Worm (Caenorhabditis elegans) whole organism, L1 larva: ENCODE results near the gene F53C11.5.

Experiments
- egl-27 ChIP-seq, 2 experiments: fragments of 150-350 bp in 1 of 2; sonication (generic microtip); optimal IDR thresholded peaks; 3 replicates each; lab custom pipeline; 2017 to 2018; ENCODE audit warnings: missing biosample characterization in 2 of 2, missing genetic modification characterization in 2 of 2, missing genetic modification reagents in 2 of 2
- tlp-1 ChIP-seq: fragments of 150-350 bp; optimal IDR thresholded peaks from 2 replicates; lab custom pipeline; 2014; ENCODE audit warnings: missing biosample characterization, missing genetic modification characterization
- zag-1 ChIP-seq: fragments of 150-350 bp; optimal IDR thresholded peaks from 2 replicates; lab custom pipeline; 2014; ENCODE audit warnings: missing biosample characterization, missing genetic modification characterization

DNA sequence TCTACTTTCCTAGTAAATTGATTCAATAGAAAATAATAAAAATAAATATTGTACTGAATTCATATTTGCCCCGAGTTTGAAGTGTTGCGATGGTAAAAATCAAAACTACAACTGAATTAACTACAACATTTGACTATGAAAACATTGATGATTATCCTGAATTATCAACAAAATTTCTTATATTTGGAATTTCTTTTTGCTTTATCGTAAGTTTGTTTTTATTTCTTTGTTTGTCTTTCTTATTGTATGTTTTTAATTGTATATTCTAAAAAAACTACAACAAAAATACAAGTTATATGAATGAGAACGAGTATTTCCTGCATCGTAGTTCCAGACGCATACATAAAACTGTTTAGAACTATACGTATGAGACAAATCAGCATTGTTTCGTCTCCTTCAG is 49.8 kb downstream of the F53C11.5 start, which contains the start of gene srx-128:
- no peak for TF ChIP-seq egl-27 (tag; optimal IDR thresholded peaks at IDR 0.05; lab: Kevin White, UChicago)
- no peak for TF ChIP-seq zag-1
- no peak for TF ChIP-seq tlp-1 (tag; lab: Kevin White, UChicago)
